Fruit fly (Drosophila melanogaster) whole organism, larva: ENCODE measurements around the gene Dhpr.

Source experiments
- noc ChIP-seq: fragments of 200-800 bp; sonication (Bioruptor generic); optimal IDR thresholded peaks from 3 replicates; lab custom pipeline; 2019; ENCODE audit warnings: missing biosample characterization, mild to moderate bottlenecking, missing genetic modification characterization, moderate library complexity

Gene Dhpr

DNA sequence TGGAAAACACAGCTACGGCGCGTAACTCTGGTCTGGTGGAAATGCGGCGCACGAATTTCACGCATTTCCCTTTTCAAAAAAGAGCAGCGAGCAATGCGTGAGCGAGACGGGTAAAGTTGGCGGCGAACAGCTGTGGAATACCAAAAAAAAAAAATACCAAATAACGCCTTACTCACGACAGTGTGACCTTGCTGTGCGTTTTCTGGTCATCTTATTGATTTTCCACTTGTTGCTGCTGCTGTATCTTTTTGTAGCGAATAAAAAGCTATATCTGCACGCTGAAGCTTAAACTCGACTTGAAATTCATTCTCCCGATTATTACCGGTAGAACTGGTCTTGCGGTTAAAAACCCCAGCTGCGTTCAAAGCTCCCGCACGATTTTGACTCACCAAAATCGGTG, at the start of gene Dhpr, which contains the start of gene bol:
Gene Dhpr (plus strand): TSS at position 212 of the 400 bp plus-strand sequence.
Gene bol (minus strand): TSS at position 57 of the 400 bp plus-strand sequence.
- no peak for TF ChIP-seq noc

DNA sequence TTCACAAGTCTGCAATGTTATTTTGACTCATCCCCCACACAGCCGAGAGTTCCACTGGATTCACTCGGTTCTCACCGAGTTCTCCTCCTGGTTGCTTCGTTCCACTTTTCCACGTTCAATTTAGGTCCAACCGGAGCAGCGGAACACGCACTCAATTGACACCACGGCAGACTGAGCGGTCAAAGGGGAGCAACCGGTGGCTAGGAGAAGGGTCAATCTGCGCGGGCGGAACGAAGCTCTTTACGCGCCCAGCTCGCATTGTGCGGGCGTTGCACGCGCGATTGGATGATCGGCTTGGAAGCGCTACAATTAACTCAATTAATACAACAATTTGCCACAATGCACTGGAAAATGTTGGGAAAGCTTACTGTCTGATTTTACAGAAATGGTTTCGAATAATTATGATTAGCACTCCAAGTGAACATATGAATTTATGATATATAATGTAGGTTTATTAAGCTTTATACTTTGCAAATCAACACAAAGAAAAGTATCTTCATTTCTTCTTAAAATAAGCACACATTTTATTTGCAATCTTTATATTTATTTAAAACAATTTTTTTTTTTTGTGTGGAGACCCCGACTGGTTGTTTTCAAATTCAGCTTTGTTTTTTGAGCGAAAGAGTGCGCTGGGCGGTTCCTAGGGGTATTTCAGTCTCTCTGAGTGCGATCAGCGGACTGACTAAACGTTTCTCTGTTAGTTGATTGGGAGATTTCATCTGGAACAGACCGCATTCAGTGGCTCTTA, 41.8 kb upstream of the Dhpr start, which contains the start of gene CG32032:
Gene CG32032 (plus strand): TSS at position 698 of the 748 bp plus-strand sequence.
- no peak for TF ChIP-seq noc

DNA sequence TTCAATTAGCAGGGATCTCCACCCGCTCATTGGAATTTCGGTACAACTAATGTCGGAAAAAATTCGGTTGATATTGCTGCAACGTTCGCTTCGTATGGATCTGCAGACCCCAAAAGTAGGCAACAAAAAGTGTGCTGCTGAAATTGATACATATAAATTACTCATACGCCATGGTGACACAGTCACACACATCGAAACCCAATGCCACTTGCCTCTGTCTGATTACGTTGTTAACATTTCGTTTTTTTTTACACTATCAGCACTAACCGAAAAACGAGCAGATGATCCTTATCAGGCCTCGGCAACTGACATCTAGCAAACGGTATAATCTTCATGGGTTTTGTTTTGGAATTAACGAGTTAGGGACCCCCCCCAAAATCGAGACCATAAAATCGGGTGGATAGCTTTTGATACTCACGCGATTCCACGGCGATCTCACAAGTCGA, 39.4 kb upstream of the Dhpr start:
- peak; percentile 42 for TF ChIP-seq noc

DNA sequence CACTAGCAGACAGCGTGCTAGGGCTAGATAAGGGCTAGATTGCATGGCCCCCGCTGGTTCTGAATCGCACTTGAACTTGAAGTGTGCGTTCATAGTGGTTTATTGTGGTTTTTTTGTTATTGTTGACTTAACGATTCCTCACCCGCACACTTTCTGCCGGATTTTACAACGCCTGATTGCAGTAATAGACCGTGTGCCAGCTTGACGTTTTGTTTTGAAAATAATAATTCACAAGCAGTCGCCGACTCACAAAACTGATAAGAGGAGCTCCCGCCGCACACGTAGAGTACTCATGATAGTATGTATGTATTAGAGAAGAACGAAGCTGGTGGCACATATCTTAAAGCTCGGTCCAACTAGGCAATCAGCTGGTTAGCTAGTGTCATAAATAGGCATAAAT, 38.7 kb upstream of the Dhpr start:
- TF ChIP-seq noc, result no peak

DNA sequence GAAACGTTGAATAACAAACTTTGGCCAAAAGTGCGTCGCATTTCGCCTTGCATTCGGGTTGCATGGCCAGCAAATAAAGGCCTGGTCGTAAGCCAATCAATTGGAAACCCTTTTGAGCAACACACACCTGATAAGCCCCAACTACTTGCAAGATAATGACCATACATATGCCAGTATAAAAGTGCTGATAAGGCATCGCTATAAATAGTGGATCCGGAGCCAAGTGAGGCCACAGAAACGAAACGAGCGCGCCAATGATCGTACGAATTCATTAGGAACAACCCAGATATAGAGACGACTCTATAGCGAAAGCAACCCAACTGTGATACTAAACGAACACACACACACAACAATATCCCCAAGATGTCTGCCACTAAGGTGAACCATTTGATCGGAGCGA, 37.7 kb upstream of the Dhpr start, which contains the start of gene CG13315:
Gene CG13315 (plus strand): TSS at position 230 of the 400 bp plus-strand sequence.
- TF ChIP-seq noc, result peak; percentile 18

DNA sequence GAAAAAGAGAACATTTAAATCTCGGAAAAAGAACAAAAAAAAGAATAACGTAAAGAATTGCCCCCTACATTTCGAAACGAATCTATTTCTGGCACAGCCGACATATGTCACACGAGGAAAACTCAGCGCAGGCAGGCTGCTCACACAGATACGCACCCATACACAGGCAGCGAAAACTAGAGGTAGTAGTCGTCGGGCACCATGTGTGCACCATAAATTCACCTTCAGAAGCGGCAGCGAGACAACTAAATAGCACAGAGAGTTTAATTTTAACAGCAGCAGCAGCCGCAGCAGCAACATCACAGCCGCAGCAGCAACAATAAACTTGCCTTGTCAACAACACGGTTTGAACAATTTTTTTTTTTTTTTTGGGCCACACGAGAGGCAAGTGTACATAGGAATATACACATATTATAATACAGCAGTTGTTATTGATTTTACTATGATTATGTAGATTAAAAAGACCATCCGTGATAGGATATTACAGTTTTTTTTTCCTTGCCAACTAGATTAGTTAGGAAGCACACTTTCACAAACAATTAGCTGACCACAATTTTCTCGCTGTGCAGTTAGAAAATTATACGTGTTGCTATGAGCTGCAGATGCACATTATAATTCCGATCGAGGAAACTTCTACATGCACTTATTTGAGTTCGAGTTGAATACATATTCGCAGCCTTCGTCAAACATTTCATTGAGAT, 20.6 kb upstream of the Dhpr start:
- no peak for TF ChIP-seq noc

DNA sequence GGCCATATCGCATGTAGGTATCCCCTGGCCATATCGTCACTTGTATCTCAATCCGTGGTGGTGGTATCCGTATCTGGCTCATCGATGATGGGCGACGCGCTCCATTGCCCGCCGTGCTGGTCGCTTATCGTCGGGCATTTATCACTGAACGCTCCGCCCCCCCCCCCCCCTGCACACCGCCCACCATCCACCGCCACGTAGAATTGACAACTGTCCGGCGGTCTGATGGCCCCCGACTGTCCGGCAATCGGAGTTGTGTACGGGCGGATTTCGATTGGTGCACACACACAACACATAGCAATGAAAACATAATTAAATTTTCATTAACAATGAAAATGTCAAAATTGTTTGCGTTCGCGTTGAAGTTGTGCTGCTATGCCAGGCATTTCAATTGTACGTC, 20.0 kb upstream of the Dhpr start:
- no peak for TF ChIP-seq noc

DNA sequence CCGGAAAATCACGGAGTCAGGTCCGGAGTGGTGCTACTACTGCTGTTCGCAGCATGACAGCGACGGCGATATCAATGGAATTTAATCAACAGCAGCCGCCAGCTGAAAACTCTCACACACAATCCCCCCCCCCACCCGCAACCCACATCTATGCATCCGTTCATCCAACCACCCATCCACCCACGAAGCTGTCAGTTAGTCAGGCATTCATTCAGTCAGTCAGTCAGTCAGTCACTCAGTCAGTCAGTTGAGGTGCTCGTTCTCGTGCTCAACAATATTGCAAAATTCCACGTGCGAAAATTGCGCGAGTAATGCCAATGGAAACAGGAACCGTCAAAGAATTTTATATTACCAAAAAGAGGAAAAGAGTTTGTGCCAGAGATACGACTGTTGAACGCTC, 18.7 kb upstream of the Dhpr start:
- no peak for TF ChIP-seq noc

DNA sequence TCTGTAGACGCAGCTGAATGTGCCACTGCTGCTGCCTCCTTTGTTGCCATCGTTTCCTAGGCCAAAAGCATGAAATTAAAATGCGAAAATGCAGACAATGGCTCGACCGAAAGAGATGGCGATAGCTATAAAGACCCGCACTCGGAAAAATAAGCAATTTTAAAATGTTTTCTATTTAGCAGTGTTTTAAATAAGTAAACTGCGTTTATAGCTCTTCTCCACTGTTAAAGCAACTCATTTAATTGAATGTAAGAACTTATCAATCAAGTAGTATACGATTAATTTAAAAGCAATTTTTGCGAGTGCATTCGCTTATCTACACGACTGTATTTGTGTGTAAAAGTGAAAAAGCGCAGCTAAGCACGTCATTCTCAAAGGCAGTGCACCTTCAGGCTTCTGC, 14.8 kb upstream of the Dhpr start:
- TF ChIP-seq noc, result no peak

DNA sequence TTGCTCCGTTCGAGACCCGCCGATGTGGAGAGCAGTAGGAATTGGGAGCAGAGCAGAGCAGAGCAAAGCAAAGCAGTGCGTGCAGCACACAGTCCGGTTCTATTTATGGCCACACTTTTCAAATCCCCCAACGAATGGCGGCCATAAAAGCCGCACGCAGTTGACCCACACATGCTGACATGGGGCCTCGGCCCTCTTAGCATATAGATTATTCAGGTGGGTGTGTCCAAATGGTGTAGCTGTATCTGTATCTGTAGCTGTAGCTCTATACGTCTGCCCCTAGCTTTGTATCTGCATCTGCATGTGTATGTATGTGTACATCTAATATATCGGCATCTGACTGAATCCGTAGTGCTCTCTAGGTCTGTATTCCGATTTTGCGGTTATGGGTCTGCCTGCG, 13.1 kb upstream of the Dhpr start:
- TF ChIP-seq noc, result no peak

DNA sequence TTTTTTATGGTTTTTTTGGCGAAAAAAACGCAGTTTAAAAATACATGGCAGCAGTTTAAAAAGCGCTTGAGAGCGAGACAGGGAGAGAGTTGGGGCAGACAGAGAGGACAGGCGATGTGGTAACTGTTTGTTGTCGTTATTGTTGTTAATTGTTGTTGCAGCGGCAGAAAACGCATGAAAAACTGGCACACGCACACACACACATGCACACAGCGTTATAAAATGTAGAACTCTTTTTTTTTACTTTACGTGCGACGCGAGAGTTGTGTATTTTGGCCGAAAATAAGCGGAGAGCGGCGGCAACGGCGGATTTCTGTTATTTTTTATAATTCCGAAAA, 9.5 kb upstream of the Dhpr start:
- TF ChIP-seq noc, result no peak

DNA sequence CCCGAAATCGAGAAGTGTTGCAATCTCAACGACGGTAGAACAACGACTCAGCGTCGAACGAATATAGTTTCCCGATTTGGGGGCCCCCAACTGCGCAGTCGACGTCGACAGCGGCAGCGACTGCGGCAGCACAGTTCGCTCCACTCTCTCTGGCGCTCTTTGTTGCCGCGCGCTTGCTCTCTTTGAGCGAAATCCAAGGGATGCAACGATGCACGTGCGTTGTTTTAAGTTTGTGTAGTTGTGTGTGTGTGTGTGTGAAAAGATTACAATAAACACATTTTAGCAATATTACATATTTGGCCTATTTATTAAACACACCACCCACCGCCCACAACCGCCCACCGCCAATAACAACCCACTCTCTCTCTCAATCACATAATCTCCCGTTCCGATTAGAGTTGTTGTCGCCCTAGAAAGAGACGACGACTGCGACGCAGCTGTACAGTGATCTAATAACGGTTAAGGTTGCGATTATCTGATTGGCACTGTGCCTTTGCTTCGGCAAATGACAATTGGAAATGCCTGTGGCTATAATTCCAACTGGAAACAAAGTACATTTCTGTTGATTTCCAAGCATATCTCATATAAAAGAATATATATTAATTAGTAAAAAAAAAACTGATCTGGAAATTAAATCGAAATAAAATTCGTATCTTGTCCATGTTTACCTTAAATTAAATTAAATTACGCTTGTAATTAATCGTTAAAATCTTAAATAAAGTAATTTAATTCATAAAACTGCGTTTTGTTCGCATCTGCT, 8.9 kb upstream of the Dhpr start:
- no peak for TF ChIP-seq noc

DNA sequence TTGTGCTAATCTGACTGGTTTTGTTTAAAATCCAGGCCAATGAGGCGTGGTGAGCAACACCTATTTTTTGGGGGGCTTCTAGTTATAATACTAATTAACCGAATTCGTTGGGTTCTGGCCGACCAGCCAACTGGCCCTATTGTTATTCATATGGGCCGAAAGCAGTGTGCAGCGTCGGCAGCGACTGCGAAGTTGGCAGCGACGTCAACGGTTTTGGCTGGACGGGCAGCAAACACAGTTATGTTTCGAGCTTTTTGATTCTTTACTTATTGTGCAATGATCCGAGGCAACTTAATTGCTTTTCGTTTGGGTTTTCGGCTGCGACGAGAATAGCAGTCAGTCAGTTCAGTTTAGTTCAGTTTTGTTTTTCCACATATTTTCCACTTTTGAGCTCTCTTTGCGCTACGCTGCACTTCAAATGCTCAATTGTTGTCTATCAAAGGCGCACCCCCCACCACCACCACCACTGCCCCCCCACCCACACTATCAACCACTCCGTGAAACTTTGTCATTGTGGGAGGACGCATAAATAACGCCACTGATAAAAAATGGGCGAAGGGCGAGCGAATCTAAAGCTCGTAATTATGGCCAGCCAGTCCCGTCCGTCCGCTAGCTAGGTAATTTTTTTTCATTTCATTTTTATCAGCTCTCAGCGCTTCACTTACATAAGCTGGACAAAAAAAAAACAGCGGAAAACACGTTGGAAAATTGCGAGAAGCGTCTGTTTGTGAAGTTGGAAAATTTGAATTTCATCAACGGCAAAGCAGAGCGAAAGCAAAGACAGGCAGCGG, 8.1 kb upstream of the Dhpr start:
- TF ChIP-seq noc, result no peak

DNA sequence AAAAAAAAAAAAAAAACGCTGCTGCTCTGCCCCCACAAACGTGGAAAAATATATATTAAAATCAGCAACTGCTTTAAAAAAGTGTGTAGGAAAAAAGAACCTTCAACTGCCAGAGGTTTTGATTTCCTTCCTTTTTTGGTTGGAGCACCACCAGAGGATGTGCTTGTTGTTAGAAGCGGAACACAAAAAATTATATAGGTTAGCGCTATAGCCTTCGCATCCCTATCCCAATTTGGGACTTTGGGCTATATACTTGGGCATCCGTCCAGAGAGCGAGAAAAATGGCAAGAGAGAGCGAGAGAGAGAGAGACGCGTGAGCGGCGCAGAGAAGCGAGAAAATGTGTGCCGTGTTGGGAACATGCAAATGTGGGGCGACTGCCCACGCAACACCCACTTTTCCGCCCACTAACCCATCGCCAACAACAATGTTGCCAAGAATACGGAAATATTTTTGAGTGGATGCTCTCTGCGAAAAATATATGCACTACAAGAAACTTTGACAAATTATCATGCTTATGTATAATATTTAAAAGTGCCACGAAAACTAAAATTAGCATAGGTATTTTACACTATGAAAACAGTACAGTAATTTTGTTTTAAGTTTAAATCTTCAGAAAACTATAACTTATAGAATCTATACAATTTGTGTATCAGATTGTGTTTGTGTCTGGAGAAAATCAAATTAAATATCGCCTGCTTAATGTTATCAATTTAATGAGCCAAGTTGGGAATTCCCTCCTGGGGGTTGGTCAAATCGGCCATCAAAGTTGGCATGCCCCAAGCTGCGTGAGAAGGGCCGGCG, 7.3 kb upstream of the Dhpr start:
- peak; percentile 10 for TF ChIP-seq noc

DNA sequence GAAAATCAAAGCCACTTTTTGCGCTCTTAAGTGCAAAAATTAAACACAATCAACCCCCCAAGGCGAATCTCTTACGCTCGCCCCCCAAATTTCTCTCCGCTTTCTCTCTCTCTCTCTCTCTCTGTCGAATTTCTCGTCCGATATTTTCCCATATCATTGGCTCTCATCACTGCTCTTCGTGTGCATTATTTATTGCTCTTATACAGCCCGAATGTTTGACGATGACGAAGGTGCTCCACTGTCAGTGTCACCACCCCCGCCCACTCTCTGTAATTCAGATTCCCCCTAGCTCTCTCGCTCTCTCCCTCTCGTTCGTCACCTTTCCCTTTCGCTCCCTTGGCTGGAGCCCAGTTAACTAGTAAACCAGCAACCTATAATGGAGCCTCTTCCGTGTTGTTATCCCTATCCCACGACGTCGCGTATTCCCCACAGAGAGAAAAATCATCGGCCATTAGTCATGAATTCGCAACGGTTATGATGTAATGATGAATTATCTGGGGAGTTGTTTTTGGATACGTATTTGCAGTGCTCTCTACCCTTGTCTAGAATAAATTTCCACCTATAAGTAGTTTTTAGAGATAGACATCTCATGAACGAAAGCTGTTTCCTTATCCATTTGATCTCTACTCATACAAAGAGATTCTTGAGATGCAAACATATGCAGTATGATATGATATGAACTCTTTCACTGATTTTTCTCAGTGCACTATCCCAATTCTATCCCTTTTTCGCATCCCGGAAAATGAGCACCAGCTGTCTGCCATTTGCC, 6.5 kb upstream of the Dhpr start:
- TF ChIP-seq noc, result no peak
